Worm (Caenorhabditis elegans) whole organism, L1 larva: ENCODE measurements around the gene clec-226.

Source experiments
- alr-1 ChIP-seq: fragments of 200-800 bp; sonication (Bioruptor generic); optimal IDR thresholded peaks from 2 replicates; lab custom pipeline; 2018; ENCODE audit warnings: borderline replicate concordance, mild to moderate bottlenecking, missing genetic modification characterization, missing compliant biosample characterization
- dpl-1 ChIP-seq, 3 experiments: fragments of 150-350 bp in 2 of 3; sonication (generic microtip) in 1 of 3; optimal IDR thresholded peaks; 2 replicates each; lab custom pipeline; 2014 to 2017; ENCODE audit warnings: missing biosample characterization in 3 of 3, missing genetic modification characterization in 3 of 3, missing genetic modification reagents in 3 of 3
- elt-2 ChIP-seq: sonication (generic microtip); optimal IDR thresholded peaks from 2 replicates; lab custom pipeline; 2016; ENCODE audit warnings: missing genetic modification characterization, mild to moderate bottlenecking, inconsistent platforms, missing compliant biosample characterization, missing genetic modification reagents
- nhr-11 ChIP-seq: fragments of 150-350 bp; optimal IDR thresholded peaks from 2 replicates; lab custom pipeline; 2014; ENCODE audit warnings: missing biosample characterization, missing genetic modification characterization
- rnt-1 ChIP-seq: sonication (generic microtip); optimal IDR thresholded peaks from 2 replicates; lab custom pipeline; 2016; ENCODE audit warnings: mild to moderate bottlenecking, missing genetic modification characterization, moderate library complexity, missing compliant biosample characterization
- ztf-4 ChIP-seq: fragments of 150-350 bp; optimal IDR thresholded peaks from 2 replicates; lab custom pipeline; 2014; ENCODE audit warnings: missing biosample characterization, missing genetic modification characterization

- TF ChIP-seq nhr-11 (tag; lab: Kevin White, UChicago): no peak
- no peak for TF ChIP-seq dpl-1 (GFP tag; optimal IDR thresholded peaks at IDR 0.05; lab: Kevin White, UChicago)
- no peak for TF ChIP-seq ztf-4 (tag; lab: Kevin White, UChicago)
- TF ChIP-seq alr-1 (tag; lab: Kevin White, UChicago): no peak
- no peak for TF ChIP-seq elt-2 (tag; lab: Kevin White, UChicago)
- no peak for TF ChIP-seq rnt-1
Measured at ce11 chrV:13934545-13934944, 12.2 kb upstream of the clec-226 start, which contains the start of gene R10D12.1.
